Worm (Caenorhabditis elegans): ENCODE measurements around the gene gst-11.

ce11 chrX:3611042-3611623 lies 22.4 kb downstream of the gst-11 start, which contains the start of gene C18B2.5:
- no peak for TF ChIP-seq tlf-1 (GFP tag; optimal IDR thresholded peaks at IDR 0.05)
- TF ChIP-seq ama-1 (optimal IDR thresholded peaks at IDR 0.05): no peak
- no peak for TF ChIP-seq ama-1 (GFP tag; optimal IDR thresholded peaks at IDR 0.05)
- TF ChIP-seq C17E4.6 (GFP tag; IDR thresholded peaks at IDR 0.05): no peak
- TF ChIP-seq lag-1 (GFP tag; IDR thresholded peaks at IDR 0.05): no peak
- no peak for TF ChIP-seq F57C9.4 (tag; optimal IDR thresholded peaks at IDR 0.05)
- TF ChIP-seq Y67H2A.10 (GFP tag; conservative IDR thresholded peaks at IDR 0.05): no peak
- TF ChIP-seq ceh-40 (GFP tag; IDR thresholded peaks at IDR 0.05): no peak
- TF ChIP-seq dpl-1 (GFP tag; optimal IDR thresholded peaks at IDR 0.05): no peak
- no peak for TF ChIP-seq nhr-90 (tag; optimal IDR thresholded peaks at IDR 0.05)
- TF ChIP-seq mcd-1 (GFP tag; IDR thresholded peaks at IDR 0.05): no peak
- no peak for TF ChIP-seq ceh-100 (GFP tag; IDR thresholded peaks at IDR 0.05)
- TF ChIP-seq ceh-58 (GFP tag; IDR thresholded peaks at IDR 0.05): no peak
- no peak for TF ChIP-seq F55B11.4 (tag; optimal IDR thresholded peaks at IDR 0.05; ENCODE audit: borderline replicate concordance, insufficient read depth)
